Fruit fly (Drosophila melanogaster): ENCODE measurements around the gene CG7330.

dm6 chr3L:18171093-18171492 lies 22.4 kb downstream of the CG7330 start:
- no peak for TF ChIP-seq CG7963 (GFP tag; IDR thresholded peaks at IDR 0.05; ENCODE audit: partially characterized antibody)
- TF ChIP-seq en (GFP tag; optimal IDR thresholded peaks at IDR 0.05): no peak
- TF ChIP-seq CG16813 (GFP tag; IDR thresholded peaks at IDR 0.05; ENCODE audit: partially characterized antibody): no peak
- no peak for TF ChIP-seq Asciz (GFP tag; optimal IDR thresholded peaks at IDR 0.05)

Data from whole organism, embryonic.